Fruit fly (Drosophila melanogaster) S2 (cell line): ENCODE results near the gene Polr2C.

Experiments used
- CG8478 ChIP-seq: fragments of >200 bp; optimal IDR thresholded peaks from 2 replicates; lab custom pipeline; 2018
- CTCF ChIP-seq, 2 experiments: fragments of >200 bp; optimal IDR thresholded peaks; 2 replicates each; lab custom pipeline; 2018

DNA sequence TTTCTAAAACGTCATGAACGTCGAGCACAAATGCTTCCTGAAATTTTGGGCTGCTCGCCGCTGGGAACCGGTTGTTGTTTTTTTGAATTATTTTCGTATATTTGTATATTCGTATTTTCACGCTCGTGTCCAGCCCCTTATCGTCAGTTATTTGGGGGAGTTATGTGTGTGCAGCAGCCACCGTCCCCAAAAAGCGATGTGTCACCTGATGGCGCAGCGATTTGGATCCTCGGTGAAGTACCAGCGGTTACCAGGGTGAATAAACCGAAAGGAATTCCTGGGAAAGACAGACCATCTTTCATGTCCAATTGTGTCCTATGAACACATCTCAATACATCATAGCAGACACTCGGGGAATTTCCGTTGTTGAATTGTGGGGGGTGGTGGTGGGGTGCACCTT lies 13.0 kb upstream of the Polr2C start:
- TF ChIP-seq CG8478 (lab: Kevin White, UChicago), result no peak
- no peak for TF ChIP-seq CTCF (optimal IDR thresholded peaks at IDR 0.05; lab: Kevin White, UChicago)
